Worm (Caenorhabditis elegans) whole organism, L2 larva: Measurements from ENCODE around the gene Y46B2A.4.
"Not testable (repeated sequence)": the region's sequence is repeated elsewhere in the genome, so short reads cannot be mapped to it uniquely, and the experiment has no call there.

Experiments
- Y55F3AM.14 ChIP-seq: fragments of 200-800 bp; sonication (Bioruptor generic); optimal IDR thresholded peaks from 2 replicates; lab custom pipeline; 2018; ENCODE audit warnings: mild to moderate bottlenecking, missing genetic modification characterization, missing compliant biosample characterization
- alr-1 ChIP-seq: fragments of 150-350 bp; optimal IDR thresholded peaks from 2 replicates; lab custom pipeline; 2014; ENCODE audit warnings: missing biosample characterization, missing genetic modification characterization
- aly-2 ChIP-seq: fragments of 150-350 bp; optimal IDR thresholded peaks from 2 replicates; lab custom pipeline; 2014; ENCODE audit warnings: missing biosample characterization, missing genetic modification characterization
- ama-1 ChIP-seq: fragments of 150-350 bp; optimal IDR thresholded peaks from 2 replicates; lab custom pipeline; 2018; ENCODE audit warnings: inconsistent platforms
- blmp-1 ChIP-seq: sonication (generic microtip); optimal IDR thresholded peaks from 2 replicates; lab custom pipeline; 2017; ENCODE audit warnings: missing genetic modification characterization, mild to moderate bottlenecking, missing compliant biosample characterization, antibody characterized with exemption, moderate library complexity; ENCODE audit not compliant: insufficient read depth
- ceh-16 ChIP-seq: fragments of 150-350 bp; optimal IDR thresholded peaks from 2 replicates; lab custom pipeline; 2014; ENCODE audit warnings: missing biosample characterization, missing genetic modification characterization
- ceh-82 ChIP-seq: fragments of 150-350 bp; optimal IDR thresholded peaks from 2 replicates; lab custom pipeline; 2014; ENCODE audit warnings: missing biosample characterization, missing genetic modification characterization
- crh-2 ChIP-seq: sonication (generic microtip); optimal IDR thresholded peaks from 2 replicates; lab custom pipeline; 2017; ENCODE audit warnings: missing biosample characterization, missing genetic modification characterization
- dmd-4 ChIP-seq: sonication (generic microtip); optimal IDR thresholded peaks from 2 replicates; lab custom pipeline; 2017; ENCODE audit warnings: missing biosample characterization, missing genetic modification characterization
- egl-27 ChIP-seq: sonication (generic microtip); optimal IDR thresholded peaks from 3 replicates; lab custom pipeline; 2017; ENCODE audit warnings: missing biosample characterization, missing genetic modification reagents, missing genetic modification characterization
- elt-1 ChIP-seq: fragments of 150-350 bp; optimal IDR thresholded peaks from 2 replicates; lab custom pipeline; 2014; ENCODE audit warnings: missing biosample characterization, missing genetic modification characterization
- elt-3 ChIP-seq: sonication (generic microtip); optimal IDR thresholded peaks from 2 replicates; lab custom pipeline; 2017; ENCODE audit warnings: missing biosample characterization, missing genetic modification characterization
- fos-1 ChIP-seq: fragments of 150-350 bp; optimal IDR thresholded peaks from 2 replicates; lab custom pipeline; 2014; ENCODE audit warnings: missing biosample characterization, missing genetic modification characterization
- gmeb-1 ChIP-seq: fragments of 150-350 bp; optimal IDR thresholded peaks from 2 replicates; lab custom pipeline; 2014; ENCODE audit warnings: missing biosample characterization, missing genetic modification characterization
- lin-11 ChIP-seq: fragments of 150-350 bp; sonication (generic microtip); optimal IDR thresholded peaks from 2 replicates; lab custom pipeline; 2014; ENCODE audit warnings: missing biosample characterization, missing genetic modification characterization, inconsistent platforms, mixed read lengths
- lin-13 ChIP-seq: fragments of 150-350 bp; optimal IDR thresholded peaks from 2 replicates; lab custom pipeline; 2014; ENCODE audit warnings: missing biosample characterization, missing genetic modification reagents, missing genetic modification characterization
- lin-39 ChIP-seq: fragments of 150-350 bp; optimal IDR thresholded peaks from 2 replicates; lab custom pipeline; 2014; ENCODE audit warnings: missing biosample characterization, missing genetic modification reagents, missing genetic modification characterization
- lsy-2 ChIP-seq, 2 experiments: fragments of 150-350 bp in 1 of 2; sonication (generic microtip) in 1 of 2; optimal IDR thresholded peaks; 2 replicates each; lab custom pipeline; 2014 to 2017; ENCODE audit warnings: missing biosample characterization in 2 of 2, missing genetic modification characterization in 2 of 2
- mab-5 ChIP-seq: fragments of 150-350 bp; optimal IDR thresholded peaks from 2 replicates; lab custom pipeline; 2014; ENCODE audit warnings: missing biosample characterization, missing genetic modification characterization
- nhr-12 ChIP-seq: fragments of 150-350 bp; optimal IDR thresholded peaks from 2 replicates; lab custom pipeline; 2014; ENCODE audit warnings: missing biosample characterization, missing genetic modification characterization
- nhr-129 ChIP-seq: fragments of 150-350 bp; optimal IDR thresholded peaks from 2 replicates; lab custom pipeline; 2014; ENCODE audit warnings: missing biosample characterization, missing genetic modification characterization
- nhr-21 ChIP-seq: fragments of 150-350 bp; optimal IDR thresholded peaks from 2 replicates; lab custom pipeline; 2014; ENCODE audit warnings: missing biosample characterization, missing genetic modification characterization
- nhr-23 ChIP-seq: fragments of 150-350 bp; optimal IDR thresholded peaks from 2 replicates; lab custom pipeline; 2014; ENCODE audit warnings: missing biosample characterization, missing genetic modification reagents, missing genetic modification characterization
- nhr-6 ChIP-seq: fragments of 150-350 bp; optimal IDR thresholded peaks from 2 replicates; lab custom pipeline; 2014; ENCODE audit warnings: missing biosample characterization, missing genetic modification characterization
- nhr-77 ChIP-seq: fragments of 150-350 bp; optimal IDR thresholded peaks from 2 replicates; lab custom pipeline; 2014; ENCODE audit warnings: missing biosample characterization, missing genetic modification characterization
- sem-4 ChIP-seq: fragments of 150-350 bp; optimal IDR thresholded peaks from 2 replicates; lab custom pipeline; 2014; ENCODE audit warnings: missing biosample characterization, missing genetic modification reagents, missing genetic modification characterization
- skn-1 ChIP-seq: sonication (generic microtip); optimal IDR thresholded peaks from 2 replicates; lab custom pipeline; 2017; ENCODE audit warnings: missing biosample characterization, missing genetic modification characterization
- sma-3 ChIP-seq: sonication (generic microtip); optimal IDR thresholded peaks from 2 replicates; lab custom pipeline; 2016; ENCODE audit warnings: missing genetic modification reagents, missing genetic modification characterization, missing compliant biosample characterization
- sma-9 ChIP-seq, 2 experiments: fragments of 150-350 bp in 1 of 2; sonication (generic microtip) in 1 of 2; optimal IDR thresholded peaks; 2 replicates each; lab custom pipeline; 2014 to 2016; ENCODE audit warnings: missing genetic modification characterization in 2 of 2, mild to moderate bottlenecking in 1 of 2, missing biosample characterization in 1 of 2, missing compliant biosample characterization in 1 of 2, missing genetic modification reagents in 1 of 2, moderate library complexity in 1 of 2
- snpc-4 ChIP-seq: fragments of 150-350 bp; optimal IDR thresholded peaks from 2 replicates; lab custom pipeline; 2014; ENCODE audit warnings: missing biosample characterization, missing genetic modification characterization
- unc-55 ChIP-seq: fragments of 150-350 bp; sonication (generic microtip); optimal IDR thresholded peaks from 3 replicates; lab custom pipeline; 2014; ENCODE audit warnings: missing biosample characterization, missing genetic modification reagents, missing genetic modification characterization
- unc-62 ChIP-seq: fragments of 150-350 bp; optimal IDR thresholded peaks from 2 replicates; lab custom pipeline; 2014; ENCODE audit warnings: missing biosample characterization, missing genetic modification reagents, missing genetic modification characterization
- ztf-1 ChIP-seq: fragments of 200-800 bp; sonication (Bioruptor generic); conservative IDR thresholded peaks from 2 replicates; pipeline ENCODE4 v1.3.6; 2022; ENCODE audit warnings: missing genetic modification characterization, missing compliant biosample characterization
- ztf-11 ChIP-seq: sonication (generic microtip); optimal IDR thresholded peaks from 2 replicates; lab custom pipeline; 2017; ENCODE audit warnings: missing biosample characterization, missing genetic modification characterization
- ztf-4 ChIP-seq: fragments of 150-350 bp; optimal IDR thresholded peaks from 2 replicates; lab custom pipeline; 2014; ENCODE audit warnings: missing biosample characterization, missing genetic modification characterization

Gene Y46B2A.4

DNA sequence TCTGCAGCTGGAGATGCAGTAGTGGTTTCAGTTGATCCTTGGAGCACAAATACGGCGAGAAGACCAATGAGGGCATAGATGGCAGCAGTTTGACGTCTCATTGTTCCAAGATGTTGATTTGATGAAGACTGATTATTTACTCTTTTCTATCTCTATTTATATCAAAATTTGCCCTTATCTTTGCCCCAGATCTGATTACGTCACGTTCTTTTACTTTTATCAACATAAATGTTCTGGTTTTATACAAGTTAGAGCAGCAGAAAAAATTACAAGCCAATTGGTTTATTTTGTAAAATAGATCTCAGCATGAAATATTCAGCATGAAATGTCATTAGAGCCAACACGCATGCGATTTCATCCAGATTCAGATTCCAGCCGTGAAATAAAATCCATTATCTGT, 38.9 kb upstream of the Y46B2A.4 start, which contains the start of gene msrp-4:
Gene msrp-4, minus strand, starts transcription at position 101 of the 400 bp plus-strand sequence.
- not testable (repeated sequence) for TF ChIP-seq blmp-1, nhr-21, fos-1 (tag; lab: Kevin White, UChicago)

DNA sequence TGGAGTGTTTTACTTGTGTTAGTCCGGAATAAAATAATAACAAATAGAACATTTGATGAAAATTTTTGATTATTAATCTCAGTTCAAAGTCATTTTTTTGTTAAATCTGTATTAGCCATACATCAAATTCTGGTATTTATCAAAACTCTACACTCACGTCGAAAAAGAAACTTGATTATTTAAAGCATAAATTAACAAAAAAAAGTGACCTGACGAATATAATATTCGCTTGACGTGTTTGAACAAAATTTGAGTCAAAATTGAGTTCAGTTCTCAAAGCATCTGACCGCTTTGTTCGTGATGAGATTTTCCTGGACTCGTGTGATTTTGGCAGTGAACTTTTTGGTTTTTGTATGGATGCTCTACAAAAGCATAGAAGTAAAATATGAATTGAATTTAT, 38.1 kb upstream of the Y46B2A.4 start, which contains the start of gene F46F5.10:
Gene F46F5.10, plus strand, starts transcription at position 301 of the 400 bp plus-strand sequence.
- TF ChIP-seq alr-1, result no peak
- TF ChIP-seq gmeb-1 (tag; lab: Kevin White, UChicago), result no peak
- no peak for TF ChIP-seq skn-1 (tag; lab: Kevin White, UChicago)
- TF ChIP-seq sma-9 (GFP tag; optimal IDR thresholded peaks at IDR 0.05; lab: Kevin White, UChicago), result no peak
- TF ChIP-seq sma-9 (tag; optimal IDR thresholded peaks at IDR 0.05; lab: Kevin White, UChicago), result no peak
- no peak for TF ChIP-seq nhr-12 (tag; lab: Kevin White, UChicago)
- TF ChIP-seq Y55F3AM.14 (GFP tag; lab: Kevin White, UChicago), result no peak
- no peak for TF ChIP-seq lsy-2 (tag; optimal IDR thresholded peaks at IDR 0.05; lab: Kevin White, UChicago)
- no peak for TF ChIP-seq lin-11 (tag; lab: Kevin White, UChicago)
- no peak for TF ChIP-seq dmd-4 (tag; lab: Kevin White, UChicago)
- no peak for TF ChIP-seq ceh-16 (tag; lab: Kevin White, UChicago)
- no peak for TF ChIP-seq fos-1 (tag; lab: Kevin White, UChicago)
- TF ChIP-seq lin-39, result no peak

DNA sequence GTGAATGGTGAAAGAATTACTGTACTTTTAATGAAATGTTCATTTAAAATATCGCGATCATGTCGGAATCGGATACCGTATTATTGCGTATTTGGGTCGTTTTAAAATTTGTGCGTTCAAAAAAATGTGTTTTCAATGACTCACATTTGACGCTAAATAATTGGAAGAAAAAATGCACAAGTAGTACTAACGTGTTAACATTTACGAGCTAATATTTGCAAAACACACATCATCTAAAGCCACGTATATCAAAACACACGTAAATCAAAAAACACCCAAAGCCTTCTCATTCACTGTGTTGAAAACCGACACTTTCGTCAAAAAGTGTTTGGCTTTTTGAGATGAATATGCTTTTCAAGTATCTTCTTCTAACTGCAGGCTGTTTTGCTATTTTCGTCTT, 36.1 kb upstream of the Y46B2A.4 start, which contains the start of gene F28A10.1:
Gene F28A10.1, plus strand, starts transcription at position 301 of the 400 bp plus-strand sequence.
- no peak for TF ChIP-seq nhr-6 (tag; lab: Kevin White, UChicago)
- no peak for TF ChIP-seq ztf-11
- no peak for TF ChIP-seq ztf-4 (tag; lab: Kevin White, UChicago)
- no peak for TF ChIP-seq blmp-1 (tag; lab: Kevin White, UChicago)
- no peak for TF ChIP-seq egl-27
- no peak for TF ChIP-seq ztf-1 (GFP tag; lab: Robert Waterston, UW)
- no peak for TF ChIP-seq skn-1 (tag; lab: Kevin White, UChicago)
- no peak for TF ChIP-seq ama-1
- no peak for TF ChIP-seq nhr-77 (tag; lab: Kevin White, UChicago)
- no peak for TF ChIP-seq nhr-23 (tag; lab: Kevin White, UChicago)
- no peak for TF ChIP-seq nhr-129
- no peak for TF ChIP-seq dmd-4 (tag; lab: Kevin White, UChicago)
- TF ChIP-seq mab-5 (tag; lab: Kevin White, UChicago), result no peak
- TF ChIP-seq snpc-4 (tag; lab: Kevin White, UChicago), result no peak
- TF ChIP-seq lin-11 (tag; lab: Kevin White, UChicago), result no peak
- no peak for TF ChIP-seq nhr-21 (tag; lab: Kevin White, UChicago)

DNA sequence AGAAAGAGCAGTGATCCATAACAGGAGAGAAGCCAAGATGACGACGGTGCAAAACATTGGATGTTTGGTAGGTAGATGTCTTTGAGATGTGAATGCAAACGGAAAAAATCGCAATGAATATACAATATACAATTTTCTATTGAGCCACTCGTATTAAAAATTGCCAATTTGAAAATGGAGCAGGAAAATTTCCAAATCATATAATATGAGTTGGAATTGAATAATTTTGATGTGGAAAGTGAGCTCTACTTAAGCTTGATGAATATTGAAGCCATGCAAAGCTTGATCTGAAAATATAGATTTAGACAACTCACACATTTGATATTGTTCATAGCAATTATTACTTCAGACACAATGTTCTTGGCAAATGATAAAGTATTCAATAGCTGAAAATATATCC, 23.2 kb upstream of the Y46B2A.4 start, which contains the start of gene F28A10.8:
Gene F28A10.8, minus strand, starts transcription at position 101 of the 400 bp plus-strand sequence.
- TF ChIP-seq sem-4 (no peak), nhr-129 (no peak), unc-55 (GFP tag; lab: Kevin White, UChicago) (no peak), elt-3 (tag; lab: Kevin White, UChicago) (no peak), aly-2 (no peak), ztf-1 (GFP tag; lab: Robert Waterston, UW) (no peak), crh-2 (no peak), sma-9 (GFP tag; optimal IDR thresholded peaks at IDR 0.05; lab: Kevin White, UChicago) (no peak), sma-9 (tag; optimal IDR thresholded peaks at IDR 0.05; lab: Kevin White, UChicago) (no peak), nhr-6 (tag; lab: Kevin White, UChicago) (no peak), elt-1 (no peak), gmeb-1 (tag; lab: Kevin White, UChicago) (no peak)
- TF ChIP-seq, all 48 proteins: peak for 0

DNA sequence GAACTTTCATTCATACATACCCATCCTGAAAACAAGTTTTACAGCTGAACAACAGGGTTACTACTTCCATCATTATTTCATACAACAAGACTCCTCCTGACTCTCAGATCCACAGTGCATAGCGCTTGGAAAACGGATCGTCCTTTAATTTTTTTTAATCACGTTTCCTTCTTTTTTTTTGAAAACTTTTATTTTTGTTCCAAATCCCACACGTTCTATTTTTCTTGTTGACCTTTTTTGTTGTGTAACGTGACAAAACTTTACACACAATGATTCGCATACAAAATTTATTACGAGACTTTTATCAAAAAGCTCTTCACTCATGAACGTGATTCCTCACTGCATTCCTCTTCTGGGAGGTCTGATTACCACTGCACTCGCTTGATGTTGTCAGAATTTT, 21.5 kb upstream of the Y46B2A.4 start, which contains the start of gene clc-33:
Gene clc-33, plus strand, starts transcription at position 301 of the 400 bp plus-strand sequence.
- no peak for TF ChIP-seq lsy-2 (tag; optimal IDR thresholded peaks at IDR 0.05; lab: Kevin White, UChicago)
- no peak for TF ChIP-seq aly-2
- TF ChIP-seq unc-62 (GFP tag; lab: Kevin White, UChicago), result no peak
- TF ChIP-seq sma-3 (GFP tag; lab: Kevin White, UChicago), result no peak
- no peak for TF ChIP-seq sem-4
- no peak for TF ChIP-seq fos-1 (tag; lab: Kevin White, UChicago)
- TF ChIP-seq ceh-82 (tag; lab: Kevin White, UChicago), result no peak
- TF ChIP-seq dmd-4 (tag; lab: Kevin White, UChicago), result no peak
- TF ChIP-seq nhr-12 (tag; lab: Kevin White, UChicago), result no peak
- no peak for TF ChIP-seq Y55F3AM.14 (GFP tag; lab: Kevin White, UChicago)
- no peak for TF ChIP-seq elt-3 (tag; lab: Kevin White, UChicago)
- no peak for TF ChIP-seq lin-13
- TF ChIP-seq ceh-16 (tag; lab: Kevin White, UChicago), result no peak
- TF ChIP-seq, all 48 proteins: peak for 0
